Worm (Caenorhabditis elegans) whole organism, L4 larva: Measurements from ENCODE around the gene prdh-1.

ENCODE experiments used
- F26F4.8 ChIP-seq: fragments of 200-800 bp; sonication (Bioruptor generic); conservative IDR thresholded peaks from 2 replicates; pipeline ENCODE4 v1.3.6; 2022; ENCODE audit warnings: missing genetic modification characterization, missing compliant biosample characterization
- R02D3.7 ChIP-seq: fragments of 150-350 bp; sonication (generic microtip); optimal IDR thresholded peaks from 3 replicates; lab custom pipeline; 2014; ENCODE audit warnings: missing biosample characterization, missing genetic modification characterization
- Y105C5A.15 ChIP-seq: fragments of 200-800 bp; sonication (Bioruptor generic); IDR thresholded peaks from 2 replicates; pipeline ENCODE4 v1.3.6; 2022; ENCODE audit warnings: missing genetic modification characterization, missing compliant biosample characterization
- Y48G9A.11 ChIP-seq: fragments of 200-800 bp; sonication (Bioruptor generic); IDR thresholded peaks from 2 replicates; pipeline ENCODE4 v1.3.6; 2022; ENCODE audit warnings: missing genetic modification reagents, missing genetic modification characterization, missing compliant biosample characterization
- Y75B8A.6 ChIP-seq: fragments of 200-800 bp; sonication (Bioruptor generic); IDR thresholded peaks from 2 replicates; pipeline ENCODE4 v1.3.6; 2022; ENCODE audit warnings: missing genetic modification reagents, missing genetic modification characterization, missing compliant biosample characterization
- ZK337.2 ChIP-seq: fragments of 200-800 bp; sonication (Bioruptor generic); IDR thresholded peaks from 2 replicates; pipeline ENCODE4 v1.3.6; 2022; ENCODE audit warnings: missing genetic modification reagents, missing genetic modification characterization, missing compliant biosample characterization
- aha-1 ChIP-seq: fragments of 150-350 bp; peaks from one replicate; lab custom pipeline; 2014; ENCODE audit warnings: missing biosample characterization, missing genetic modification characterization
- ama-1 ChIP-seq: fragments of 150-350 bp; optimal IDR thresholded peaks from 2 replicates; lab custom pipeline; 2014; ENCODE audit warnings: inconsistent platforms, mixed read lengths
- arid-1 ChIP-seq: fragments of 200-800 bp; sonication (Bioruptor generic); conservative IDR thresholded peaks from 2 replicates; pipeline ENCODE4 v1.3.6; 2022; ENCODE audit warnings: missing genetic modification reagents, missing genetic modification characterization, missing compliant biosample characterization
- ceh-32 ChIP-seq: sonication (generic microtip); optimal IDR thresholded peaks from 2 replicates; lab custom pipeline; 2016; ENCODE audit warnings: mild to moderate bottlenecking, missing genetic modification characterization, missing compliant biosample characterization; ENCODE audit not compliant: poor library complexity
- ctbp-1 ChIP-seq: fragments of 200-800 bp; sonication (Bioruptor generic); IDR thresholded peaks from 2 replicates; pipeline ENCODE4 v1.3.6; 2022; ENCODE audit warnings: missing genetic modification reagents, missing genetic modification characterization, missing compliant biosample characterization
- daf-19 ChIP-seq: fragments of 200-800 bp; sonication (Bioruptor generic); conservative IDR thresholded peaks from 2 replicates; pipeline ENCODE4 v1.3.6; 2022; ENCODE audit warnings: missing genetic modification characterization, missing compliant biosample characterization
- daf-8 ChIP-seq: fragments of 200-800 bp; sonication (Bioruptor generic); IDR thresholded peaks from 2 replicates; pipeline ENCODE4 v1.3.6; 2022; ENCODE audit warnings: missing genetic modification characterization, missing compliant biosample characterization
- dpl-1 ChIP-seq: fragments of 150-350 bp; optimal IDR thresholded peaks from 2 replicates; lab custom pipeline; 2014; ENCODE audit warnings: missing biosample characterization, missing genetic modification reagents, missing genetic modification characterization
- egl-43 ChIP-seq: fragments of 200-800 bp; sonication (Bioruptor generic); IDR thresholded peaks from 2 replicates; pipeline ENCODE4 v1.3.6; 2022; ENCODE audit warnings: missing genetic modification reagents, missing genetic modification characterization, missing compliant biosample characterization
- fkh-10 ChIP-seq: fragments of 150-350 bp; optimal IDR thresholded peaks from 2 replicates; lab custom pipeline; 2014; ENCODE audit warnings: missing biosample characterization, missing genetic modification reagents, missing genetic modification characterization
- hif-1 ChIP-seq, 2 experiments: sonication (generic microtip); optimal IDR thresholded peaks; 2 replicates each; lab custom pipeline; 2016 to 2017; ENCODE audit warnings: missing compliant biosample characterization in 2 of 2, missing genetic modification characterization in 2 of 2, missing genetic modification reagents in 2 of 2, missing genotype in 2 of 2, mild to moderate bottlenecking in 1 of 2
- hlh-30 ChIP-seq: sonication (generic microtip); optimal IDR thresholded peaks from 2 replicates; lab custom pipeline; 2017; ENCODE audit warnings: antibody characterized with exemption, mild to moderate bottlenecking, missing genetic modification characterization, missing compliant biosample characterization; ENCODE audit not compliant: insufficient read depth
- jun-1 ChIP-seq: fragments of 150-350 bp; optimal IDR thresholded peaks from 2 replicates; lab custom pipeline; 2014; ENCODE audit warnings: missing biosample characterization, missing genetic modification reagents, missing genetic modification characterization
- lin-13 ChIP-seq: fragments of 150-350 bp; optimal IDR thresholded peaks from 2 replicates; lab custom pipeline; 2014; ENCODE audit warnings: missing biosample characterization, missing genetic modification reagents, missing genetic modification characterization
- lin-39 ChIP-seq: fragments of 150-350 bp; optimal IDR thresholded peaks from 2 replicates; lab custom pipeline; 2014; ENCODE audit warnings: missing biosample characterization, missing genetic modification reagents, missing genetic modification characterization
- madf-5 ChIP-seq, 2 experiments: fragments of 200-800 bp; sonication (Bioruptor generic); IDR thresholded peaks; 2 replicates each; pipeline ENCODE4 v1.3.6; 2022; ENCODE audit warnings: missing compliant biosample characterization in 2 of 2, missing genetic modification characterization in 2 of 2
- madf-9 ChIP-seq: fragments of 200-800 bp; sonication (Bioruptor generic); conservative IDR thresholded peaks from 2 replicates; pipeline ENCODE4 v1.3.6; 2022; ENCODE audit warnings: missing genetic modification reagents, missing genetic modification characterization, missing compliant biosample characterization
- mdl-1 ChIP-seq, 2 experiments: fragments of 150-350 bp in 1 of 2; sonication (generic microtip) in 1 of 2; optimal IDR thresholded peaks; 2 replicates each; lab custom pipeline; 2014 to 2017; ENCODE audit warnings: missing biosample characterization in 2 of 2, missing genetic modification characterization in 2 of 2
- mep-1 ChIP-seq: fragments of 150-350 bp; sonication (generic microtip); optimal IDR thresholded peaks from 3 replicates; lab custom pipeline; 2014; ENCODE audit warnings: missing biosample characterization, missing genetic modification characterization
- mes-2 ChIP-seq: sonication (generic microtip); optimal IDR thresholded peaks from 2 replicates; lab custom pipeline; 2016; ENCODE audit warnings: missing genotype, mild to moderate bottlenecking, missing genetic modification characterization, missing compliant biosample characterization; ENCODE audit not compliant: poor library complexity, severe bottlenecking
- mxl-2 ChIP-seq: fragments of 200-800 bp; sonication (Bioruptor generic); conservative IDR thresholded peaks from 2 replicates; pipeline ENCODE4 v1.3.6; 2022; ENCODE audit warnings: missing genetic modification reagents, missing genetic modification characterization, missing compliant biosample characterization
- mxl-3 ChIP-seq: fragments of 200-800 bp; sonication (Bioruptor generic); optimal IDR thresholded peaks from 2 replicates; lab custom pipeline; 2018; ENCODE audit warnings: mild to moderate bottlenecking, missing genetic modification characterization, missing compliant biosample characterization
- nhr-102 ChIP-seq: sonication (generic microtip); optimal IDR thresholded peaks from 2 replicates; lab custom pipeline; 2016; ENCODE audit warnings: mild to moderate bottlenecking, missing genetic modification characterization, moderate library complexity, missing compliant biosample characterization
- nhr-111 ChIP-seq: fragments of 200-800 bp; sonication (Bioruptor generic); optimal IDR thresholded peaks from 2 replicates; lab custom pipeline; 2018; ENCODE audit warnings: mild to moderate bottlenecking, missing genetic modification characterization, missing compliant biosample characterization
- nhr-28 ChIP-seq: fragments of 150-350 bp; optimal IDR thresholded peaks from 2 replicates; lab custom pipeline; 2014; ENCODE audit warnings: missing biosample characterization, missing genetic modification characterization
- nhr-6 ChIP-seq: fragments of 150-350 bp; optimal IDR thresholded peaks from 2 replicates; lab custom pipeline; 2014; ENCODE audit warnings: missing biosample characterization, missing genetic modification characterization
- nhr-76 ChIP-seq: fragments of 150-350 bp; optimal IDR thresholded peaks from 2 replicates; lab custom pipeline; 2014; ENCODE audit warnings: missing biosample characterization, missing genetic modification characterization
- nhr-77 ChIP-seq: fragments of 150-350 bp; optimal IDR thresholded peaks from 2 replicates; lab custom pipeline; 2014; ENCODE audit warnings: missing biosample characterization, missing genetic modification characterization
- pha-4 ChIP-seq, 2 experiments: fragments of 150-350 bp in 1 of 2; fragments of 200-800 bp in 1 of 2; sonication (Bioruptor generic) in 1 of 2; IDR thresholded peaks in 1 of 2; optimal IDR thresholded peaks in 1 of 2; 2 replicates each; pipeline versions ENCODE4 v1.3.6 to Lab custom; 2014 to 2022; ENCODE audit warnings: missing genetic modification characterization in 2 of 2, missing genetic modification reagents in 2 of 2, missing biosample characterization in 1 of 2, missing compliant biosample characterization in 1 of 2
- php-3 ChIP-seq: fragments of 200-800 bp; sonication (Bioruptor generic); IDR thresholded peaks from 2 replicates; pipeline ENCODE4 v1.3.6; 2022; ENCODE audit warnings: missing genetic modification reagents, missing genetic modification characterization, missing compliant biosample characterization
- pqm-1 ChIP-seq: sonication (generic microtip); optimal IDR thresholded peaks from 2 replicates; lab custom pipeline; 2017; ENCODE audit warnings: missing biosample characterization, missing genetic modification characterization
- sdz-12 ChIP-seq: fragments of 200-800 bp; sonication (Bioruptor generic); optimal IDR thresholded peaks from 2 replicates; lab custom pipeline; 2018; ENCODE audit warnings: mild to moderate bottlenecking, missing genetic modification characterization, missing compliant biosample characterization
- skn-1 ChIP-seq: fragments of 150-350 bp; optimal IDR thresholded peaks from 2 replicates; lab custom pipeline; 2014; ENCODE audit warnings: missing biosample characterization, missing genetic modification characterization
- snpc-4 ChIP-seq: fragments of 150-350 bp; optimal IDR thresholded peaks from 2 replicates; lab custom pipeline; 2014; ENCODE audit warnings: missing biosample characterization, missing genetic modification characterization
- spr-1 ChIP-seq: sonication (generic microtip); optimal IDR thresholded peaks from 2 replicates; lab custom pipeline; 2016; ENCODE audit warnings: mild to moderate bottlenecking, missing genetic modification characterization, missing compliant biosample characterization
- spr-3 ChIP-seq: fragments of 200-800 bp; sonication (Bioruptor generic); optimal IDR thresholded peaks from 2 replicates; lab custom pipeline; 2018; ENCODE audit warnings: mild to moderate bottlenecking, missing genetic modification characterization, missing compliant biosample characterization
- tag-97 ChIP-seq: fragments of 200-800 bp; sonication (Bioruptor generic); IDR thresholded peaks from 2 replicates; pipeline ENCODE4 v1.3.6; 2022; ENCODE audit warnings: missing genetic modification characterization, missing compliant biosample characterization
- tra-1 ChIP-seq: fragments of 200-800 bp; sonication (Bioruptor generic); IDR thresholded peaks from 2 replicates; pipeline ENCODE4 v1.3.6; 2022; ENCODE audit warnings: missing genetic modification reagents, missing genetic modification characterization, missing compliant biosample characterization
- unc-130 ChIP-seq: sonication (generic microtip); optimal IDR thresholded peaks from 2 replicates; lab custom pipeline; 2016; ENCODE audit warnings: missing genetic modification reagents, missing genetic modification characterization, missing compliant biosample characterization
- unc-62 ChIP-seq, 3 experiments: fragments of 150-350 bp in 1 of 3; sonication (generic microtip); optimal IDR thresholded peaks in 2 of 3; peaks in 1 of 3; 1 replicate in 1 of 3; 2 replicates in 2 of 3; lab custom pipeline; 2014 to 2017; ENCODE audit warnings: missing biosample characterization in 3 of 3, missing genetic modification characterization in 3 of 3, missing genetic modification reagents in 3 of 3, missing genotype in 1 of 3
- zfp-3 ChIP-seq: fragments of 200-800 bp; sonication (Bioruptor generic); conservative IDR thresholded peaks from 2 replicates; pipeline ENCODE4 v1.3.6; 2022; ENCODE audit warnings: missing genetic modification reagents, missing genetic modification characterization, missing compliant biosample characterization
- zip-11 ChIP-seq: fragments of 200-800 bp; sonication (Bioruptor generic); IDR thresholded peaks from 2 replicates; pipeline ENCODE4 v1.3.6; 2022; ENCODE audit warnings: missing genetic modification characterization, missing compliant biosample characterization
- zip-2 ChIP-seq: fragments of 150-350 bp; optimal IDR thresholded peaks from 2 replicates; lab custom pipeline; 2014; ENCODE audit warnings: missing biosample characterization, missing genetic modification characterization
- ztf-11 ChIP-seq: fragments of 150-350 bp; optimal IDR thresholded peaks from 2 replicates; lab custom pipeline; 2014; ENCODE audit warnings: missing biosample characterization, missing genetic modification characterization

The prdh-1 gene

DNA sequence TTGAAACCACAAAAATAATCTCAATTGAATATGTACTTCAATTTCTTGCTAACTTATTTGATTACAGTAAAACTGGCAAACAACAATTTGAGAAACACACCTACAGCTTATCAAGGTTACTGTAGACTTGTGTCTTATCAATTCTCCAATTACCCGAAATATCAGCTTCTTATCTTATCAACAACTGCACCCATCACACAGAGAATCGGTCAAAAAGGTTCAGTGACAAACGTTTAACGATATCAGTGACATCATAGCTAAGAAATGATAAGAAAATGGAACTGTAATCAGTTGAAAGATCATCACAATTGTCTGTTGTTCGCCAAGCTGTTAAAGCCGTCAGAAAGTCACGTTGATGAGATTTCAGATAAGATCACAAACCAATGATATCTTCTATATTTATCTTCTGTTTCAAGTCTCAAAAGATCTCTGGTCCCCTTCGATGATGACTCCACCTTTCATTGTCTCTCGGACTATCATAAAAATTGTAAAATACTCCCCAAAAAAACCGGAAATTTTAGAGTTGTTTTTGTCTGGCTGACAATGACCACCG, 42.9 kb upstream of the prdh-1 start (continued):
- TF ChIP-seq daf-19 (GFP tag; lab: Robert Waterston, UW): no peak
- peak; percentile 87 for TF ChIP-seq aha-1 (tag; lab: Kevin White, UChicago)
- TF ChIP-seq pha-4 (GFP tag; IDR thresholded peaks at IDR 0.05; lab: Robert Waterston, UW): peak; percentile 68; the same call in 1 of the 2 replicates
- no peak for TF ChIP-seq pha-4 (tag; optimal IDR thresholded peaks at IDR 0.05; lab: Kevin White, UChicago)
- TF ChIP-seq mep-1 (tag; lab: Kevin White, UChicago): peak; percentile 72
- no peak for TF ChIP-seq ztf-11 (tag; lab: Kevin White, UChicago)
- 0 out of 2 replicates have a peak, but pooled peaks have one; percentile 45 for TF ChIP-seq mxl-2
- TF ChIP-seq daf-8 (GFP tag; lab: Robert Waterston, UW): no peak
- no peak for TF ChIP-seq R02D3.7 (tag; lab: Kevin White, UChicago)
- no peak for TF ChIP-seq Y105C5A.15 (GFP tag; lab: Robert Waterston, UW)
- no peak for TF ChIP-seq lin-39 (tag; lab: Kevin White, UChicago)
- TF ChIP-seq egl-43: no peak
- TF ChIP-seq mxl-3: peak; percentile 77
- TF ChIP-seq pqm-1 (tag; lab: Kevin White, UChicago): peak; percentile 100
- TF ChIP-seq jun-1: peak; percentile 81
- peak; percentile 29 for TF ChIP-seq zip-2 (tag; lab: Kevin White, UChicago)
- no peak for TF ChIP-seq Y75B8A.6 (GFP tag; lab: Robert Waterston, UW)
- no peak for TF ChIP-seq madf-5 (GFP tag; IDR thresholded peaks at IDR 0.05; lab: Robert Waterston, UW)
- TF ChIP-seq ZK337.2: no peak
- TF ChIP-seq spr-1: no peak
- TF ChIP-seq nhr-6 (tag; lab: Kevin White, UChicago): peak; percentile 93
- TF ChIP-seq skn-1 (tag; lab: Kevin White, UChicago): no peak
- TF ChIP-seq arid-1 (GFP tag; lab: Robert Waterston, UW): no peak
- no peak for TF ChIP-seq fkh-10 (GFP tag; lab: Kevin White, UChicago)
- TF ChIP-seq unc-62 (GFP tag; optimal IDR thresholded peaks at IDR 0.05 in 1 of 2; lab: Kevin White, UChicago): peak; percentile 36
- TF ChIP-seq unc-62 (tag; optimal IDR thresholded peaks at IDR 0.05; lab: Kevin White, UChicago): no peak
- peak; percentile 89 for TF ChIP-seq nhr-102 (tag; lab: Kevin White, UChicago)
- no peak for TF ChIP-seq Y48G9A.11 (GFP tag; lab: Robert Waterston, UW)
- TF ChIP-seq dpl-1 (GFP tag; lab: Kevin White, UChicago): peak; percentile 20
- TF ChIP-seq unc-130 (GFP tag; lab: Kevin White, UChicago): no peak
- TF ChIP-seq lin-13 (GFP tag; lab: Kevin White, UChicago): peak; percentile 48
- peak in 1 of 2 experiments; percentile 91 for TF ChIP-seq mdl-1 (tag; optimal IDR thresholded peaks at IDR 0.05; lab: Kevin White, UChicago)
- no peak for TF ChIP-seq nhr-111 (GFP tag; lab: Kevin White, UChicago)
- peak; percentile 99 for TF ChIP-seq nhr-77 (tag; lab: Kevin White, UChicago)
- no peak for TF ChIP-seq madf-9 (GFP tag; lab: Robert Waterston, UW)
- TF ChIP-seq ctbp-1 (GFP tag; lab: Robert Waterston, UW): no peak
- no peak for TF ChIP-seq sdz-12
- peak; percentile 99 for TF ChIP-seq tra-1 (GFP tag; lab: Robert Waterston, UW)
- no peak for TF ChIP-seq zip-11 (GFP tag; lab: Robert Waterston, UW)
- TF ChIP-seq F26F4.8 (GFP tag; lab: Robert Waterston, UW): no peak
- no peak for TF ChIP-seq mes-2 (tag; lab: Kevin White, UChicago)
- TF ChIP-seq nhr-76: peak; percentile 9
- TF ChIP-seq snpc-4: no peak
- 0 out of 2 replicates have a peak, but pooled peaks have one; percentile 75 for TF ChIP-seq zfp-3 (GFP tag; lab: Robert Waterston, UW)
- peak; percentile 99 for TF ChIP-seq nhr-28 (tag; lab: Kevin White, UChicago)
- no peak for TF ChIP-seq spr-3 (GFP tag; lab: Kevin White, UChicago)
- no peak for TF ChIP-seq ceh-32 (tag; lab: Kevin White, UChicago)
- peak; percentile 96 for TF ChIP-seq php-3 (GFP tag; lab: Robert Waterston, UW)
- no peak for TF ChIP-seq hif-1 (tag; optimal IDR thresholded peaks at IDR 0.05; lab: Kevin White, UChicago)
- no peak for TF ChIP-seq tag-97 (GFP tag; lab: Robert Waterston, UW)
- no peak for TF ChIP-seq ama-1 (lab: Kevin White, UChicago)
- peak; percentile 71 for TF ChIP-seq hlh-30 (tag; lab: Kevin White, UChicago)
